Worm (Caenorhabditis elegans): ENCODE data around the gene Y46H3C.5.

ce11 chrV:1734569-1734968 is 42.3 kb upstream of the Y46H3C.5 start, which contains the start of gene str-160:
- no peak for TF ChIP-seq ceh-18 (tag; optimal IDR thresholded peaks at IDR 0.05)
- no peak for TF ChIP-seq che-1 (tag; optimal IDR thresholded peaks at IDR 0.05)
- no peak for TF ChIP-seq unc-86 (tag; optimal IDR thresholded peaks at IDR 0.05)
- no peak for TF ChIP-seq ceh-9 (tag; optimal IDR thresholded peaks at IDR 0.05)
- no peak for TF ChIP-seq pha-4 (tag; optimal IDR thresholded peaks at IDR 0.05)
- TF ChIP-seq hlh-6 (tag; optimal IDR thresholded peaks at IDR 0.05) = no peak
- no peak for TF ChIP-seq ama-1 (optimal IDR thresholded peaks at IDR 0.05)
- TF ChIP-seq C08G9.2 (tag; optimal IDR thresholded peaks at IDR 0.05) = no peak
- TF ChIP-seq ceh-31 (tag; optimal IDR thresholded peaks at IDR 0.05) = no peak
- no peak for TF ChIP-seq K02D7.2 (tag; optimal IDR thresholded peaks at IDR 0.05)
